Worm (Caenorhabditis elegans) whole organism, L4 larva: ENCODE data around the gene H18N23.2.
"Not testable (repeated sequence)": the region's sequence is repeated elsewhere in the genome, so short reads cannot be mapped to it uniquely, and the experiment has no call there.

Experiments used
- R02D3.7 ChIP-seq: fragments of 150-350 bp; sonication (generic microtip); optimal IDR thresholded peaks from 3 replicates; lab custom pipeline; 2014; ENCODE audit warnings: missing biosample characterization, missing genetic modification characterization
- T26A8.4 ChIP-seq: fragments of 200-800 bp; sonication (Bioruptor generic); IDR thresholded peaks from 2 replicates; pipeline ENCODE4 v1.3.6; 2022; ENCODE audit warnings: missing genetic modification characterization, missing compliant biosample characterization
- ZK337.2 ChIP-seq: fragments of 200-800 bp; sonication (Bioruptor generic); IDR thresholded peaks from 2 replicates; pipeline ENCODE4 v1.3.6; 2022; ENCODE audit warnings: missing genetic modification reagents, missing genetic modification characterization, missing compliant biosample characterization
- ZK546.5 ChIP-seq, 2 experiments: sonication (generic microtip); optimal IDR thresholded peaks; 2 replicates each; lab custom pipeline; 2017; ENCODE audit warnings: missing biosample characterization in 2 of 2, missing genetic modification characterization in 2 of 2
- aha-1 ChIP-seq: fragments of 150-350 bp; peaks from one replicate; lab custom pipeline; 2014; ENCODE audit warnings: missing biosample characterization, missing genetic modification characterization
- arid-1 ChIP-seq: fragments of 200-800 bp; sonication (Bioruptor generic); conservative IDR thresholded peaks from 2 replicates; pipeline ENCODE4 v1.3.6; 2022; ENCODE audit warnings: missing genetic modification reagents, missing genetic modification characterization, missing compliant biosample characterization
- ceh-20 ChIP-seq: fragments of 200-800 bp; sonication (Bioruptor generic); IDR thresholded peaks from 2 replicates; pipeline ENCODE4 v1.3.6; 2022; ENCODE audit warnings: missing genetic modification reagents, missing genetic modification characterization, missing compliant biosample characterization
- ceh-28 ChIP-seq: fragments of 150-350 bp; optimal IDR thresholded peaks from 2 replicates; lab custom pipeline; 2014; ENCODE audit warnings: missing biosample characterization, missing genetic modification reagents, missing genetic modification characterization
- ces-1 ChIP-seq: fragments of 150-350 bp; sonication (generic microtip); optimal IDR thresholded peaks from 4 replicates; lab custom pipeline; 2014; ENCODE audit warnings: missing biosample characterization, missing genetic modification reagents, missing genetic modification characterization
- daf-12 ChIP-seq: fragments of 150-350 bp; optimal IDR thresholded peaks from 2 replicates; lab custom pipeline; 2014; ENCODE audit warnings: missing biosample characterization, missing genetic modification reagents, missing genetic modification characterization
- daf-16 ChIP-seq, 3 experiments: sonication (generic microtip); optimal IDR thresholded peaks; 2 replicates each; lab custom pipeline; 2016 to 2017; ENCODE audit warnings: missing genetic modification characterization in 3 of 3, missing genetic modification reagents in 3 of 3, mild to moderate bottlenecking in 2 of 3, missing compliant biosample characterization in 2 of 3, missing biosample characterization in 1 of 3, moderate library complexity in 1 of 3
- dmd-6 ChIP-seq: fragments of 200-800 bp; sonication (Bioruptor generic); IDR thresholded peaks from 2 replicates; pipeline ENCODE4 v1.3.6; 2022; ENCODE audit warnings: missing genetic modification reagents, missing genetic modification characterization, missing compliant biosample characterization
- dmd-8 ChIP-seq: fragments of 200-800 bp; sonication (Bioruptor generic); IDR thresholded peaks from 2 replicates; pipeline ENCODE4 v1.3.6; 2022; ENCODE audit warnings: missing genetic modification characterization, missing compliant biosample characterization
- dmd-9 ChIP-seq: fragments of 200-800 bp; sonication (Bioruptor generic); IDR thresholded peaks from 2 replicates; pipeline ENCODE4 v1.3.6; 2022; ENCODE audit warnings: missing genetic modification reagents, missing genetic modification characterization, missing compliant biosample characterization
- dve-1 ChIP-seq: sonication (generic microtip); optimal IDR thresholded peaks from 2 replicates; lab custom pipeline; 2017; ENCODE audit warnings: antibody characterized with exemption, mild to moderate bottlenecking, missing genetic modification characterization, missing compliant biosample characterization; ENCODE audit not compliant: insufficient read depth
- egl-27 ChIP-seq: sonication (generic microtip); optimal IDR thresholded peaks from 3 replicates; lab custom pipeline; 2017; ENCODE audit warnings: missing biosample characterization, missing genetic modification reagents, missing genetic modification characterization
- hif-1 ChIP-seq, 2 experiments: sonication (generic microtip); optimal IDR thresholded peaks; 2 replicates each; lab custom pipeline; 2016 to 2017; ENCODE audit warnings: missing compliant biosample characterization in 2 of 2, missing genetic modification characterization in 2 of 2, missing genetic modification reagents in 2 of 2, missing genotype in 2 of 2, mild to moderate bottlenecking in 1 of 2
- hmg-1.1 ChIP-seq: fragments of 200-800 bp; sonication (Bioruptor generic); IDR thresholded peaks from 2 replicates; pipeline ENCODE4 v1.3.6; 2022; ENCODE audit warnings: missing genetic modification reagents, missing genetic modification characterization, missing compliant biosample characterization
- lim-7 ChIP-seq: fragments of 200-800 bp; sonication (Bioruptor generic); IDR thresholded peaks from 2 replicates; pipeline ENCODE4 v1.3.6; 2022; ENCODE audit warnings: missing genetic modification characterization, missing compliant biosample characterization
- lin-13 ChIP-seq: fragments of 150-350 bp; optimal IDR thresholded peaks from 2 replicates; lab custom pipeline; 2014; ENCODE audit warnings: missing biosample characterization, missing genetic modification reagents, missing genetic modification characterization
- madf-5 ChIP-seq, 2 experiments: fragments of 200-800 bp; sonication (Bioruptor generic); IDR thresholded peaks; 2 replicates each; pipeline ENCODE4 v1.3.6; 2022; ENCODE audit warnings: missing compliant biosample characterization in 2 of 2, missing genetic modification characterization in 2 of 2
- madf-9 ChIP-seq: fragments of 200-800 bp; sonication (Bioruptor generic); conservative IDR thresholded peaks from 2 replicates; pipeline ENCODE4 v1.3.6; 2022; ENCODE audit warnings: missing genetic modification reagents, missing genetic modification characterization, missing compliant biosample characterization
- mep-1 ChIP-seq: fragments of 150-350 bp; sonication (generic microtip); optimal IDR thresholded peaks from 3 replicates; lab custom pipeline; 2014; ENCODE audit warnings: missing biosample characterization, missing genetic modification characterization
- mes-2 ChIP-seq: sonication (generic microtip); optimal IDR thresholded peaks from 2 replicates; lab custom pipeline; 2016; ENCODE audit warnings: missing genotype, mild to moderate bottlenecking, missing genetic modification characterization, missing compliant biosample characterization; ENCODE audit not compliant: poor library complexity, severe bottlenecking
- mxl-2 ChIP-seq: fragments of 200-800 bp; sonication (Bioruptor generic); conservative IDR thresholded peaks from 2 replicates; pipeline ENCODE4 v1.3.6; 2022; ENCODE audit warnings: missing genetic modification reagents, missing genetic modification characterization, missing compliant biosample characterization
- mxl-3 ChIP-seq: fragments of 200-800 bp; sonication (Bioruptor generic); optimal IDR thresholded peaks from 2 replicates; lab custom pipeline; 2018; ENCODE audit warnings: mild to moderate bottlenecking, missing genetic modification characterization, missing compliant biosample characterization
- nhr-10 ChIP-seq: fragments of 150-350 bp; optimal IDR thresholded peaks from 2 replicates; lab custom pipeline; 2014; ENCODE audit warnings: missing biosample characterization, missing genetic modification characterization
- nhr-102 ChIP-seq: sonication (generic microtip); optimal IDR thresholded peaks from 2 replicates; lab custom pipeline; 2016; ENCODE audit warnings: mild to moderate bottlenecking, missing genetic modification characterization, moderate library complexity, missing compliant biosample characterization
- nhr-111 ChIP-seq: fragments of 200-800 bp; sonication (Bioruptor generic); optimal IDR thresholded peaks from 2 replicates; lab custom pipeline; 2018; ENCODE audit warnings: mild to moderate bottlenecking, missing genetic modification characterization, missing compliant biosample characterization
- nhr-25 ChIP-seq: sonication (generic microtip); optimal IDR thresholded peaks from 2 replicates; lab custom pipeline; 2017; ENCODE audit warnings: missing genetic modification characterization, mild to moderate bottlenecking, missing compliant biosample characterization, antibody characterized with exemption, moderate library complexity, borderline replicate concordance; ENCODE audit not compliant: insufficient read depth
- nhr-28 ChIP-seq: fragments of 150-350 bp; optimal IDR thresholded peaks from 2 replicates; lab custom pipeline; 2014; ENCODE audit warnings: missing biosample characterization, missing genetic modification characterization
- nhr-76 ChIP-seq: fragments of 150-350 bp; optimal IDR thresholded peaks from 2 replicates; lab custom pipeline; 2014; ENCODE audit warnings: missing biosample characterization, missing genetic modification characterization
- nhr-77 ChIP-seq: fragments of 150-350 bp; optimal IDR thresholded peaks from 2 replicates; lab custom pipeline; 2014; ENCODE audit warnings: missing biosample characterization, missing genetic modification characterization
- php-3 ChIP-seq: fragments of 200-800 bp; sonication (Bioruptor generic); IDR thresholded peaks from 2 replicates; pipeline ENCODE4 v1.3.6; 2022; ENCODE audit warnings: missing genetic modification reagents, missing genetic modification characterization, missing compliant biosample characterization
- pqm-1 ChIP-seq: sonication (generic microtip); optimal IDR thresholded peaks from 2 replicates; lab custom pipeline; 2017; ENCODE audit warnings: missing biosample characterization, missing genetic modification characterization
- rbr-2 ChIP-seq: sonication (generic microtip); optimal IDR thresholded peaks from 2 replicates; lab custom pipeline; 2016; ENCODE audit warnings: missing genotype, missing genetic modification characterization, missing compliant biosample characterization
- snpc-4 ChIP-seq: fragments of 150-350 bp; optimal IDR thresholded peaks from 2 replicates; lab custom pipeline; 2014; ENCODE audit warnings: missing biosample characterization, missing genetic modification characterization
- tag-97 ChIP-seq: fragments of 200-800 bp; sonication (Bioruptor generic); IDR thresholded peaks from 2 replicates; pipeline ENCODE4 v1.3.6; 2022; ENCODE audit warnings: missing genetic modification characterization, missing compliant biosample characterization
- unc-39 ChIP-seq: sonication (generic microtip); optimal IDR thresholded peaks from 2 replicates; lab custom pipeline; 2017; ENCODE audit warnings: missing biosample characterization, missing genetic modification characterization
- unc-62 ChIP-seq, 3 experiments: fragments of 150-350 bp in 1 of 3; sonication (generic microtip); optimal IDR thresholded peaks in 2 of 3; peaks in 1 of 3; 1 replicate in 1 of 3; 2 replicates in 2 of 3; lab custom pipeline; 2014 to 2017; ENCODE audit warnings: missing biosample characterization in 3 of 3, missing genetic modification characterization in 3 of 3, missing genetic modification reagents in 3 of 3, missing genotype in 1 of 3
- zfp-2 ChIP-seq: sonication (generic microtip); optimal IDR thresholded peaks from 2 replicates; lab custom pipeline; 2016; ENCODE audit warnings: mild to moderate bottlenecking, missing genetic modification characterization, missing compliant biosample characterization
- zip-11 ChIP-seq: fragments of 200-800 bp; sonication (Bioruptor generic); IDR thresholded peaks from 2 replicates; pipeline ENCODE4 v1.3.6; 2022; ENCODE audit warnings: missing genetic modification characterization, missing compliant biosample characterization
- ztf-11 ChIP-seq: fragments of 150-350 bp; optimal IDR thresholded peaks from 2 replicates; lab custom pipeline; 2014; ENCODE audit warnings: missing biosample characterization, missing genetic modification characterization

H18N23.2 gene

DNA sequence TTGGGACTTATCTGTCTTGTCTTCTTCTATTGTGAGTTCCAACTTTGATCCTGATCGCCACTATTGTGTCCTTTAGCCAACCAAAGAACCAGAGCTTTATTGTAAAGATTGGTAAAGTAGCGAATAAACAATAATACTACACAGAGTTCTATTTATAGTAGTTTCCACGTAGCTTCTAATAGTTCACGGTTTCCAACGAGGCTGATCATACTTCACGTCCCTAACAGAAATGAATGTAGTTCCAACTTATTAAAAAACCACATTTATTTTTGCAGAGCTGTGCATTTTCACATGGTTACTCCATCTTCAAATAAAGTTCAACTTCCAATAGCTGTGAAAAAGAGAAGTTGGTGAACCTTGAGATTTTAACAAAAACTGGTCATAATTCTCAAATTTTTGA is 8.7 kb upstream of the H18N23.2 start, which contains the start of gene tmem-218:
Gene tmem-218 (plus strand): TSS at position 301 of the 400 bp plus-strand sequence.
- not testable (repeated sequence) for TF ChIP-seq arid-1, php-3, ZK337.2 (GFP tag; lab: Robert Waterston, UW)

DNA sequence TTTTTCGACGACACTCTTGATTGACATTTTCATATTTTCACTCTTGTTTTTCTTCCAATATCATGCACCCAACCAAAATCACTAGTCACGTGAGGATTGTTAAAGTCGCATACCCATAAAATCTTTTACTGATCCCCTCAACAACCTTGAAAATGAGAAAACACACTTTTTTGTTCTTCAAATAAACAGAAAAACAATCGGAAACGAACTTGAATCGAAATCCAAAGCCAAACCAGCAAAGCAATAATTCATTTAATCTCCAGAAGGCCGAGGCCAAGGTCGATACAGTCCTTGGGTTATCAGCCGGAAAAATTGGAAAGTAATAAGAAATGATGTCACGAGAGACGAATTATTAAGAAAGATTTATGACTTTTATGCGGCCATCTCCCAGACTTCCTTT is 3.1 kb upstream of the H18N23.2 start:
- TF ChIP-seq ceh-20 (no peak), daf-12 (tag; lab: Kevin White, UChicago) (no peak)

DNA sequence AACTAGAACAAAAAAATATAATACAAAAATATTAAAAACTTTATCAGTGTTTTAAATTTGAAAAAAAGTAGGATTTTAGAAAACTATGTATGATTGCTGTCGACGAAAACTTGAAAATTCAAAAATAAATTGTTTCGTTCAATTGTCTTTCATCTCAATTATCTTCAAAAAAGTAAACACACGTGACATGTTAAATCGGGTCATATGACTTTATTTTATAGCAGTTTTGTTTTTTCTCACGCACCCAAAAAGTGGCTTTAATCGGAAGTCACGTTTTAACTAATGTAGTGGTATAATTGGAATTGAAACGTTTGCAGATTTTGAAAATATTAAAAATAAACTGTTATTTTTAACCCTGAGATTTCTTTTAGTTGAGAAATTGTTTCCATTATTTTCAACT is 2.2 kb upstream of the H18N23.2 start:
- TF ChIP-seq hmg-1.1 = no peak
- TF ChIP-seq nhr-77 (tag; lab: Kevin White, UChicago) = no peak
- TF ChIP-seq php-3 (GFP tag; lab: Robert Waterston, UW) = no peak
- no peak for TF ChIP-seq nhr-102 (tag; lab: Kevin White, UChicago)
- no peak for TF ChIP-seq ceh-28 (tag; lab: Kevin White, UChicago)
- no peak for TF ChIP-seq lim-7 (GFP tag; lab: Robert Waterston, UW)
- no peak for TF ChIP-seq ztf-11 (tag; lab: Kevin White, UChicago)
- no peak for TF ChIP-seq egl-27
- TF ChIP-seq daf-12 (tag; lab: Kevin White, UChicago) = no peak
- no peak for TF ChIP-seq dmd-8
- TF ChIP-seq nhr-76 (tag; lab: Kevin White, UChicago) = no peak
- TF ChIP-seq nhr-111 (GFP tag; lab: Kevin White, UChicago) = no peak

DNA sequence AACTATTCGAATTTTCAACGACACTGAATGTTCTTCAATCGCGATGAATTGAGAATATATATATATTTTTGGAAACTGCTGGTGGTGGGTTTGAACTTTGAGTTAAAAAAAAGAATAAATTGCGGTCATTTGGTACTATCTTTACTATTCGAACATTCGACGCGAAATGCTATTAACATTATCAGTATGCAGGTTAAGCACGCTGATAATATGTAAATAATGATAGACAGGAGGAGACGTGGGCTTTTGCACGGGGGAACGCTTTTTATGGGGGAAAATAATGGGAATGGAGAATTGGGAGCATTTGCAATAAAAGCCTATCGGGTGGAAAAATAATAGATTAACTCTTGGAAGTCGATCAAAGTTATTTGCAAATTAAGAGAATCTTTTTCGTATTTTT is 1.7 kb downstream of the H18N23.2 start:
- TF ChIP-seq arid-1 (GFP tag; lab: Robert Waterston, UW) = no peak
- no peak for TF ChIP-seq daf-16 (GFP tag; optimal IDR thresholded peaks at IDR 0.05; lab: Kevin White, UChicago)
- TF ChIP-seq daf-16 (tag; optimal IDR thresholded peaks at IDR 0.05; lab: Kevin White, UChicago) = peak; percentile 74
- no peak for TF ChIP-seq madf-5 (GFP tag; IDR thresholded peaks at IDR 0.05; lab: Robert Waterston, UW)
- no peak for TF ChIP-seq ceh-28 (tag; lab: Kevin White, UChicago)
- no peak for TF ChIP-seq rbr-2 (tag; lab: Kevin White, UChicago)
- TF ChIP-seq dve-1 (tag; lab: Kevin White, UChicago) = no peak
- TF ChIP-seq nhr-25 = no peak
- peak; percentile 72 for TF ChIP-seq php-3 (GFP tag; lab: Robert Waterston, UW)
- TF ChIP-seq nhr-10 (tag; lab: Kevin White, UChicago) = no peak
- no peak for TF ChIP-seq ces-1 (GFP tag; lab: Kevin White, UChicago)
- no peak for TF ChIP-seq snpc-4 (tag; lab: Kevin White, UChicago)
- TF ChIP-seq tag-97 = no peak
- TF ChIP-seq unc-39 (tag; lab: Kevin White, UChicago) = no peak
- peak; percentile 36 for TF ChIP-seq nhr-28 (tag; lab: Kevin White, UChicago)
- peak; percentile 19 for TF ChIP-seq nhr-77 (tag; lab: Kevin White, UChicago)
- TF ChIP-seq mxl-2 (GFP tag; lab: Robert Waterston, UW) = no peak
- TF ChIP-seq mxl-3 (GFP tag; lab: Kevin White, UChicago) = no peak
- peak; percentile 13 for TF ChIP-seq mes-2 (tag; lab: Kevin White, UChicago)
- no peak for TF ChIP-seq dmd-9 (GFP tag; lab: Robert Waterston, UW)
- peak; percentile 89 for TF ChIP-seq pqm-1
- no peak for TF ChIP-seq ZK546.5 (tag; optimal IDR thresholded peaks at IDR 0.05; lab: Kevin White, UChicago)
- peak in 1 of 2 experiments; percentile 22 for TF ChIP-seq unc-62 (GFP tag; optimal IDR thresholded peaks at IDR 0.05 in 1 of 2; lab: Kevin White, UChicago)
- TF ChIP-seq unc-62 (tag; optimal IDR thresholded peaks at IDR 0.05; lab: Kevin White, UChicago) = no peak
- peak; percentile 56 for TF ChIP-seq dmd-6 (GFP tag; lab: Robert Waterston, UW)
- no peak for TF ChIP-seq R02D3.7 (tag; lab: Kevin White, UChicago)
- TF ChIP-seq aha-1 (tag; lab: Kevin White, UChicago) = no peak
- no peak for TF ChIP-seq mep-1 (tag; lab: Kevin White, UChicago)
- TF ChIP-seq T26A8.4 = no peak
- TF ChIP-seq zip-11 (GFP tag; lab: Robert Waterston, UW) = no peak
- no peak for TF ChIP-seq madf-9 (GFP tag; lab: Robert Waterston, UW)
- no peak for TF ChIP-seq daf-12 (tag; lab: Kevin White, UChicago)
- no peak for TF ChIP-seq hif-1 (tag; optimal IDR thresholded peaks at IDR 0.05; lab: Kevin White, UChicago)
- no peak for TF ChIP-seq lin-13 (GFP tag; lab: Kevin White, UChicago)
- no peak for TF ChIP-seq zfp-2
